Fruit fly (Drosophila melanogaster) S2 (cell line): ENCODE measurements around the gene D2hgdh.

Experiments
- CG8478 ChIP-seq: fragments of >200 bp; optimal IDR thresholded peaks from 2 replicates; lab custom pipeline; 2018
- CTCF ChIP-seq, 2 experiments: fragments of >200 bp; optimal IDR thresholded peaks; 2 replicates each; lab custom pipeline; 2018

dm6 chrX:2188888-2189287 lies 47.6 kb downstream of the D2hgdh start, which contains the start of gene Mct1:
- TF ChIP-seq CG8478 (lab: Kevin White, UChicago), result no peak
- no peak for TF ChIP-seq CTCF (optimal IDR thresholded peaks at IDR 0.05; lab: Kevin White, UChicago)
